Fruit fly (Drosophila melanogaster) whole organism, wandering third instar larva: ENCODE measurements around the gene CG43064.

Experiments used
- Abd-B ChIP-seq: fragments of >200 bp; optimal IDR thresholded peaks from 2 replicates; lab custom pipeline; 2017; ENCODE audit warnings: missing biosample characterization, missing genetic modification characterization
- Dfd ChIP-seq: fragments of >200 bp; optimal IDR thresholded peaks from 2 replicates; lab custom pipeline; 2017; ENCODE audit warnings: missing biosample characterization, missing genetic modification characterization
- HLH106 ChIP-seq: fragments of 200-800 bp; optimal IDR thresholded peaks from 3 replicates; lab custom pipeline; 2019; ENCODE audit warnings: missing biosample characterization, mild to moderate bottlenecking, missing genetic modification characterization, moderate library complexity
- sage ChIP-seq: fragments of 200-800 bp; sonication (Bioruptor generic); optimal IDR thresholded peaks from 2 replicates; lab custom pipeline; 2016; ENCODE audit warnings: missing biosample characterization, mild to moderate bottlenecking, missing genetic modification characterization

DNA sequence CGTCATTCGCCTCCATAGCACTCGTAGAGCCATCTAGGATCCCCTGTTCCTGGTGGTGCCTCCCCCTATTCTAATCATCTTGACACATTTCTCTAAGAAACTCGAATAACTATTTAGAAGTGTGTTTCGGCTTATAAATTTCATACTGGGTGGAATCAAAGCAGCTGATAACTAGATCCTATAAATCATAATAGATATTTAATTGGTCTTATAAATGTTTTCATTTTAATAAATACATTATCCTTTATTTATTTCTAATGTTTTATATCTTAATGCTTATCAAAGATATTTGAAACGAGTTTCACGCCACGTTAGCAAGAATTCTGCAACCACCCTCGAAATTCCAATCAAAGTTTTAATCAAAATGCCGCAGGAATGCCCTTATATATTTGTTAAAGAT lies 34.7 kb upstream of the CG43064 start, which contains the start of gene CG5906:
- TF ChIP-seq Abd-B (GFP tag; lab: Kevin White, UChicago) (no peak), HLH106 (tag; lab: Kevin White, UChicago) (no peak), sage (GFP tag; lab: Kevin White, UChicago) (no peak), Dfd (no peak)
